Worm (Caenorhabditis elegans) whole organism, late embryonic: ENCODE measurements around the gene mspn-1.
A peak's percentile ranks its signal among the peaks of the same experiment; 100 is the strongest.

ENCODE experiments used
- F13H6.1 ChIP-seq: sonication (generic microtip); optimal IDR thresholded peaks from 2 replicates; lab custom pipeline; 2016; ENCODE audit warnings: missing genetic modification characterization, missing compliant biosample characterization
- K02D7.2 ChIP-seq: sonication (generic microtip); optimal IDR thresholded peaks from 2 replicates; lab custom pipeline; 2017; ENCODE audit warnings: mild to moderate bottlenecking, missing genetic modification characterization, missing compliant biosample characterization
- Y22D7AL.16 ChIP-seq: sonication (generic microtip); optimal IDR thresholded peaks from 2 replicates; lab custom pipeline; 2016; ENCODE audit warnings: missing genetic modification characterization, missing compliant biosample characterization
- ceh-14 ChIP-seq: sonication (generic microtip); optimal IDR thresholded peaks from 2 replicates; lab custom pipeline; 2016; ENCODE audit warnings: missing genotype, missing genetic modification characterization, missing compliant biosample characterization
- ceh-2 ChIP-seq: sonication (generic microtip); optimal IDR thresholded peaks from 2 replicates; lab custom pipeline; 2016; ENCODE audit warnings: missing genotype, missing genetic modification characterization, missing compliant biosample characterization
- ceh-22 ChIP-seq: sonication (generic microtip); optimal IDR thresholded peaks from 2 replicates; lab custom pipeline; 2017; ENCODE audit warnings: missing biosample characterization, missing genetic modification characterization
- ceh-24 ChIP-seq: sonication (generic microtip); optimal IDR thresholded peaks from 2 replicates; lab custom pipeline; 2016; ENCODE audit warnings: mild to moderate bottlenecking, missing genetic modification characterization, missing compliant biosample characterization
- ceh-9 ChIP-seq: sonication (generic microtip); optimal IDR thresholded peaks from 2 replicates; lab custom pipeline; 2016; ENCODE audit warnings: mild to moderate bottlenecking, missing genetic modification characterization, inconsistent platforms, missing compliant biosample characterization
- che-1 ChIP-seq: sonication (generic microtip); optimal IDR thresholded peaks from 2 replicates; lab custom pipeline; 2016; ENCODE audit warnings: mild to moderate bottlenecking, missing genetic modification characterization, missing compliant biosample characterization
- dmd-4 ChIP-seq: sonication (generic microtip); optimal IDR thresholded peaks from 2 replicates; lab custom pipeline; 2016; ENCODE audit warnings: borderline replicate concordance, missing genetic modification characterization, missing compliant biosample characterization
- dve-1 ChIP-seq: sonication (generic microtip); optimal IDR thresholded peaks from 2 replicates; lab custom pipeline; 2017; ENCODE audit warnings: antibody characterized with exemption, mild to moderate bottlenecking, missing genetic modification characterization, missing compliant biosample characterization
- elt-2 ChIP-seq: sonication (generic microtip); optimal IDR thresholded peaks from 2 replicates; lab custom pipeline; 2016; ENCODE audit warnings: missing genetic modification reagents, missing genetic modification characterization, missing compliant biosample characterization
- elt-4 ChIP-seq: sonication (generic microtip); optimal IDR thresholded peaks from 2 replicates; lab custom pipeline; 2016; ENCODE audit warnings: missing genetic modification characterization, missing compliant biosample characterization
- ets-4 ChIP-seq: sonication (generic microtip); optimal IDR thresholded peaks from 2 replicates; lab custom pipeline; 2016; ENCODE audit warnings: missing genetic modification characterization, missing compliant biosample characterization
- eyg-1 ChIP-seq: sonication (generic microtip); optimal IDR thresholded peaks from 2 replicates; lab custom pipeline; 2016; ENCODE audit warnings: missing genotype, missing genetic modification characterization, missing compliant biosample characterization
- fax-1 ChIP-seq: sonication (generic microtip); optimal IDR thresholded peaks from 2 replicates; lab custom pipeline; 2016; ENCODE audit warnings: missing genotype, missing genetic modification characterization, missing compliant biosample characterization
- gmeb-2 ChIP-seq: sonication (generic microtip); optimal IDR thresholded peaks from 2 replicates; lab custom pipeline; 2016; ENCODE audit warnings: missing genetic modification characterization, inconsistent platforms, missing compliant biosample characterization
- hlh-15 ChIP-seq: sonication (generic microtip); optimal IDR thresholded peaks from 2 replicates; lab custom pipeline; 2016; ENCODE audit warnings: missing genetic modification characterization, missing compliant biosample characterization
- madf-2 ChIP-seq: sonication (generic microtip); optimal IDR thresholded peaks from 2 replicates; lab custom pipeline; 2017; ENCODE audit warnings: missing genetic modification characterization, missing compliant biosample characterization
- nhr-232 ChIP-seq: sonication (generic microtip); optimal IDR thresholded peaks from 2 replicates; lab custom pipeline; 2016; ENCODE audit warnings: missing genetic modification characterization, missing compliant biosample characterization
- odd-2 ChIP-seq: sonication (generic microtip); optimal IDR thresholded peaks from 2 replicates; lab custom pipeline; 2017; ENCODE audit warnings: antibody characterized with exemption, mild to moderate bottlenecking, missing genetic modification characterization, missing compliant biosample characterization
- pag-3 ChIP-seq: sonication (generic microtip); optimal IDR thresholded peaks from 2 replicates; lab custom pipeline; 2016; ENCODE audit warnings: missing compliant biosample characterization, missing genetic modification characterization, borderline replicate concordance
- pat-9 ChIP-seq: fragments of 200-800 bp; sonication (Bioruptor generic); optimal IDR thresholded peaks from 2 replicates; lab custom pipeline; 2018; ENCODE audit warnings: mild to moderate bottlenecking, missing genetic modification characterization, moderate library complexity, missing compliant biosample characterization
- pha-2 ChIP-seq: sonication (generic microtip); optimal IDR thresholded peaks from 2 replicates; lab custom pipeline; 2017; ENCODE audit warnings: mild to moderate bottlenecking, missing genetic modification characterization, missing compliant biosample characterization
- pqm-1 ChIP-seq: sonication (generic microtip); optimal IDR thresholded peaks from 2 replicates; lab custom pipeline; 2016; ENCODE audit warnings: missing genetic modification characterization, missing compliant biosample characterization
- pros-1 ChIP-seq: fragments of 150-350 bp; optimal IDR thresholded peaks from 2 replicates; lab custom pipeline; 2014; ENCODE audit warnings: missing biosample characterization, missing genetic modification reagents, missing genetic modification characterization
- ref-2 ChIP-seq: sonication (generic microtip); optimal IDR thresholded peaks from 2 replicates; lab custom pipeline; 2016; ENCODE audit warnings: missing genetic modification characterization, missing compliant biosample characterization
- rnt-1 ChIP-seq: sonication (generic microtip); optimal IDR thresholded peaks from 2 replicates; lab custom pipeline; 2016; ENCODE audit warnings: missing genetic modification characterization, missing compliant biosample characterization
- sdc-2 ChIP-seq: sonication (generic microtip); optimal IDR thresholded peaks from 2 replicates; lab custom pipeline; 2016; ENCODE audit warnings: missing genotype, missing genetic modification characterization, missing compliant biosample characterization
- sox-4 ChIP-seq: sonication (generic microtip); optimal IDR thresholded peaks from 2 replicates; lab custom pipeline; 2017; ENCODE audit warnings: mild to moderate bottlenecking, missing genetic modification characterization, inconsistent platforms, missing compliant biosample characterization
- syd-9 ChIP-seq: sonication (generic microtip); optimal IDR thresholded peaks from 2 replicates; lab custom pipeline; 2016; ENCODE audit warnings: mild to moderate bottlenecking, missing genetic modification characterization, moderate library complexity, missing compliant biosample characterization
- tbx-2 ChIP-seq: sonication (generic microtip); optimal IDR thresholded peaks from 2 replicates; lab custom pipeline; 2016; ENCODE audit warnings: missing genetic modification characterization, missing compliant biosample characterization
- ttx-3 ChIP-seq: sonication (generic microtip); optimal IDR thresholded peaks from 2 replicates; lab custom pipeline; 2016; ENCODE audit warnings: missing genetic modification reagents, missing genetic modification characterization, missing compliant biosample characterization
- unc-3 ChIP-seq, 2 experiments: fragments of 200-800 bp in 1 of 2; sonication (Bioruptor generic) in 1 of 2; sonication (generic microtip) in 1 of 2; conservative IDR thresholded peaks in 1 of 2; optimal IDR thresholded peaks in 1 of 2; 2 replicates each; pipeline versions ENCODE4 v1.3.6 to Lab custom; 2016 to 2022; ENCODE audit warnings: missing compliant biosample characterization in 2 of 2, missing genetic modification characterization in 2 of 2, missing genetic modification reagents in 1 of 2
- unc-55 ChIP-seq: sonication (generic microtip); optimal IDR thresholded peaks from 2 replicates; lab custom pipeline; 2017; ENCODE audit warnings: missing biosample characterization, missing genetic modification reagents, missing genetic modification characterization
- unc-86 ChIP-seq: sonication (generic microtip); optimal IDR thresholded peaks from 2 replicates; lab custom pipeline; 2016; ENCODE audit warnings: missing genetic modification characterization, missing compliant biosample characterization
- zip-5 ChIP-seq: sonication (generic microtip); optimal IDR thresholded peaks from 2 replicates; lab custom pipeline; 2016; ENCODE audit warnings: missing genetic modification characterization, missing compliant biosample characterization
- ztf-16 ChIP-seq: sonication (generic microtip); optimal IDR thresholded peaks from 2 replicates; lab custom pipeline; 2017; ENCODE audit warnings: missing genetic modification characterization, missing compliant biosample characterization

Gene mspn-1

DNA sequence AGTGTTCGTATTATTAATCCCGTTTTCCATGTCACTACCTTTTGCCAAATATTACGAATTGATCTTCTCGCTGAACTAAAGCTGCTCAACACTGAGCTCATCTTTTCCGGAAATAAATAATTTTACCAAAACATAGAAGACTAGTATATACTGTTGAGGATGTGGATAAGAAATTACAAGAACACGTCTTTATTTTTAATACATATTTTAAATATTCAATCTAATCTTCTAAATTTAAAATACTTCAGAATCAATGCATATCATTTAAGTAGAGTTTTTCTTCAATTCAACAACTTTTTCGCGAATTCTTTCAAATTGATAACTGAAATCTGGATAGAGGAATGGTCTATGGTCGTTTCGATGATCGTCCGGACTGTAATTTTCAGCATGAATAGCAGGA, 37.0 kb downstream of the mspn-1 start, which contains the start of gene abt-1:
TSS of gene abt-1 (minus strand) at position 101 of the 400 bp plus-strand sequence.
- TF ChIP-seq unc-3 (GFP tag; conservative IDR thresholded peaks at IDR 0.05; lab: Robert Waterston, UW) (no peak), unc-3 (tag; optimal IDR thresholded peaks at IDR 0.05; lab: Kevin White, UChicago) (no peak), pag-3 (no peak), sox-4 (tag; lab: Kevin White, UChicago) (no peak), syd-9 (tag; lab: Kevin White, UChicago) (no peak), ets-4 (tag; lab: Kevin White, UChicago) (no peak), ceh-24 (tag; lab: Kevin White, UChicago) (no peak), ceh-22 (tag; lab: Kevin White, UChicago) (no peak), fax-1 (tag; lab: Kevin White, UChicago) (no peak), Y22D7AL.16 (tag; lab: Kevin White, UChicago) (no peak), ref-2 (tag; lab: Kevin White, UChicago) (no peak), tbx-2 (tag; lab: Kevin White, UChicago) (no peak)

DNA sequence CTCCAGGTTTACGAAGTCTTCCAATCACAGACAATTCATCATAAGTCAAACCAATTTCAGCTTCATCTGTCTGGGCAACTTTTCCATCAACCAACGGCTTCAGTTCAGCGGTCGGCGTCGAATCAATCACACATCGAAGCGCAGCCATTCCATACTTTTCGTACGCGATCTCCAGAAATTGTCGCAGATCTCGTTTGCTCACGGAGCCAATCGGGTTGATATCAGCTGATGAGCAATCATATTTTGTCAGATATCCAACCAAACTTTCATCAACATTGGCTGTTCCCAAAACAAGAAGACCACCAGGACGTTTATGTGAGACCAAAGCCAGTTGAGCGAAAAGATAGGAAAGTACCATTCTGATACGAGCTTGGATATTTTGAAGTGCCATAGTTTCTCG, 37.6 kb downstream of the mspn-1 start:
- TF ChIP-seq sdc-2 (tag; lab: Kevin White, UChicago) = no peak
- TF ChIP-seq fax-1 (tag; lab: Kevin White, UChicago) = no peak
- TF ChIP-seq gmeb-2 (tag; lab: Kevin White, UChicago) = no peak

DNA sequence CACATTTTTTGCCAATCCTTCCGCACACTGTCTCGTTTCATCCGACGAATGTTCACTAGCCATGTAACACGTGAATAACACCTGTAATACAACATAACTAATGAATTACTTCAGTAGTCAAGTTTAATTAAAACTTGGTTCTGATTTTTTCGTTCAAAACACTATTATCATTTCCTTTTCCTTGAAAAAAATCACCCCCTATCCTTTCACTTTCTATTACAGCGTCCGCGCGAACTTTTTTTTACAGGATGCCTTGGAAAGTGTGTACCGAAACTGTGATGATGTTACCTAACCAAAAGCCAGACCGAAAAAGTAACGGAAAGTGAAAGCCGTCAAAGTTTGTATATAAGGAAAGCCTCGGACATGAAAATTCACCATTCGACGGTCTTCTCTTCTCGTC, 38.3 kb downstream of the mspn-1 start, which contains the start of gene col-124:
TSS of gene col-124 (plus strand) at position 374 of the 400 bp plus-strand sequence.
- TF ChIP-seq F13H6.1 (no peak), eyg-1 (tag; lab: Kevin White, UChicago) (no peak), ceh-14 (no peak), che-1 (tag; lab: Kevin White, UChicago) (no peak), fax-1 (tag; lab: Kevin White, UChicago) (no peak), Y22D7AL.16 (tag; lab: Kevin White, UChicago) (no peak), zip-5 (tag; lab: Kevin White, UChicago) (no peak), madf-2 (tag; lab: Kevin White, UChicago) (no peak), dve-1 (no peak)
- TF ChIP-seq, all 69 proteins: peak for 0

DNA sequence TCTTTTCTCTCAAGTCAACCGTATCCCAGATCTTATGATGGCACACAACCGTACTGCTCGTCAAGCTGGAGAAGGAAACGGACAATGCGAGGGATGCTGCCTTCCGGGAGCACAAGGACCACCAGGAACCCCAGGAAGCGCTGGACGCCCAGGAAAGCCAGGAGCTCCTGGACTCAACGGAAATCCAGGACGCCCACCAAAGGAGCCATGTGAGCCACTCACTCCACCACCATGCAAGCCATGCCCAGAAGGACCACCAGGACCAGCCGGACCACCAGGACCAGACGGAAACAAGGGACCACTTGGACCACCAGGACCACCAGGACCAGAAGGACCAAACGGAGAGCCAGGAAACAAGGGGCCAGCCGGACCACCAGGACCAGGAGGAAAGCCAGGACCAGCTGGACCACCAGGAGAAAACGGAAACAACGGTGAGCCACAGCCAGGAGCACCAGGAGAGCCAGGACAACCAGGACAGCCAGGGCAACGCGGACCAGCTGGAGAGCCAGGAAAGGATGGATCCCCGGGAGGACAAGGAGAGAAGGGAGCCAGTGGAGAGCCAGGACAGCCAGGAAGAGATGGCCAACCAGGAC, 39.0 kb downstream of the mspn-1 start:
- peak; percentile 52 for TF ChIP-seq elt-4
- peak; percentile 10 for TF ChIP-seq nhr-232 (tag; lab: Kevin White, UChicago)
- no peak for TF ChIP-seq rnt-1 (tag; lab: Kevin White, UChicago)

DNA sequence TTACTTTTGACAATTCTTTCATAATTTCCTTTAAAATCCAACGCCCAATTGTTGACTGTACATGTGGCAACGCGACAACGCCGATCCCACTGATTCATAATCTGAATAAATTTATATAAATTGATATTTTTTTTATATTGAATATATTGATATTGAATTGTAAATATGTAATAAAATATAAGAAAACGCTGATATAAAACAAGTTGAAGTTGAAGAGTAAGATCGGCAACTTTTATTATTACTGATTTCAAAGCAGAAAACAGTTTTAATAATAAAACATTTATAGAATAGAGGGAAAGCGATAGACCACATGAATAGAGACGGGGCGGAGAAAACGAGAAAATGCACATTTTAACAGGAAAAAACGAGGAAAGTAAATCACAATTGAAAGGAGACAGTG, 41.4 kb downstream of the mspn-1 start, which contains the start of gene qns-1:
TSS of gene qns-1 (minus strand) at position 101 of the 400 bp plus-strand sequence.
- TF ChIP-seq eyg-1 (tag; lab: Kevin White, UChicago) (no peak), hlh-15 (tag; lab: Kevin White, UChicago) (no peak), sox-4 (tag; lab: Kevin White, UChicago) (no peak), ceh-2 (no peak), pha-2 (tag; lab: Kevin White, UChicago) (no peak), unc-55 (GFP tag; lab: Kevin White, UChicago) (no peak), ceh-9 (tag; lab: Kevin White, UChicago) (no peak), elt-2 (tag; lab: Kevin White, UChicago) (no peak)

DNA sequence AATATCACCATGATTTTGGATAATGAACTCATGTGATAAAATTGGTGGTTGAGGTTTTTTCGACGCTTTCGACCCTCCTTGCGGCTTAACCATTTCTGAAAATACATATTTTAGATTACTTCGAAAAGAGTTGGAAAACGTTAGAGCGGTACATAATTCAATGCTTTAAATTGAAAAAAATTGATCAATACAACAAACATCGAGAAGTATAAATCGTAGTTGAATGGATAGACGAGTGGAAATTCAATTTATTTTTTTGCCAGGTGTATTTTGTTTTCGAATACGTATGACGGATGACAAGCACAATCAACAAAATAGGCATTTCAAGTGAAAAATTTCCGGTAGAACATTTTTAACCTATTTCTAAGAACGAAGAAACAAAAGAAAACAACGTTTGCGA, 43.4 kb downstream of the mspn-1 start, which contains the start of gene tram-1:
TSS of gene tram-1 (minus strand) at position 101 of the 400 bp plus-strand sequence.
- no peak for TF ChIP-seq ttx-3 (tag; lab: Kevin White, UChicago)
- no peak for TF ChIP-seq ets-4 (tag; lab: Kevin White, UChicago)
- TF ChIP-seq pag-3 = no peak
- no peak for TF ChIP-seq pros-1 (tag; lab: Kevin White, UChicago)
- TF ChIP-seq Y22D7AL.16 (tag; lab: Kevin White, UChicago) = no peak
- no peak for TF ChIP-seq ztf-16 (tag; lab: Kevin White, UChicago)
- TF ChIP-seq unc-86 (tag; lab: Kevin White, UChicago) = no peak
- no peak for TF ChIP-seq pqm-1 (tag; lab: Kevin White, UChicago)
- TF ChIP-seq ceh-24 (tag; lab: Kevin White, UChicago) = no peak
- no peak for TF ChIP-seq K02D7.2
- no peak for TF ChIP-seq odd-2 (tag; lab: Kevin White, UChicago)
- TF ChIP-seq nhr-232 (tag; lab: Kevin White, UChicago) = no peak
- no peak for TF ChIP-seq dve-1
- TF ChIP-seq unc-55 (GFP tag; lab: Kevin White, UChicago) = no peak
- no peak for TF ChIP-seq pat-9 (tag; lab: Kevin White, UChicago)
- TF ChIP-seq madf-2 (tag; lab: Kevin White, UChicago) = no peak
- TF ChIP-seq dmd-4 (tag; lab: Kevin White, UChicago) = no peak
